Fruit fly (Drosophila melanogaster): ENCODE data around the gene Syt12.

The Syt12 gene

DNA sequence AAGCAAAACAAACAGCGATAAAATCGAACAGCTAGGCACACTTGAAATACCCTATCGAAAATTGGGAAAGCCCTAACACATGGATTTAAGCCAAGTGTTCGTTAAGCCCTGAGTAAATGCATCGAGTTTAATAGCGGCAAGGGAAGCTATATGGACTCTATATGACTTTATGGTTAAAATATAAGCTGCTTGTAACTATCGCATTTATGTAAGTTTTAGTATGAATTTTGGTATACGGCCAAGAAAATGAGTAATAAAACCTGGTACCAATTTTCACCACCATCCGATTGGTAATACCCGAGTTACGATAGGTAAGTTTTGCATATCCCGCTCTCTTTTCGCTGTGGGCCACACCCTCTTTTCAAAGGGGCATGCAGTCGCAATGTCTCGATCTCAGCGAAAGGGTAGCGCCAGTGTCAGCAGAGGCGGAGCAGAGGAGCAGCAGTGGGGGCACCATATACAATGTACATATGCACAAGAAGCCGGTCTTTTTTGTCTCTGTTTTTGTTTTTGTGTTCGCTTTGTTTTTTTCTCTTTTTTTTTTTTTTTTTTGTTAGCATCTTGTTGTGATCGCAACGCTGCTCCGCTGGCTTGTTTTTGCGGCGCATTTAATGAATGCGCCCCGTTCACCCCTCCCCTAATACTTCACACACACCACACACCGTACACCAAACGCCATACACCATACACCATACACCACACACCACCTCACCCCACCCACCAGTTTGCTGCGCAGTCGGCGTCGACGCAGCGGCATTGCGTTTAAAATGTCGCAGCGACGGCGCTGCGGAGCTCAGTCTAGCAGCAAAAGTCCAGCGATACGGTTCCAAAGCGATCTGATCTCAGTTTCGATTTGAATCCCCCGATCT, 45.1 kb downstream of the Syt12 start, which contains the start of gene GstT4 (continued):
- no peak for TF ChIP-seq Dif (GFP tag; optimal IDR thresholded peaks at IDR 0.05; ENCODE audit: partially characterized antibody)
- no peak for TF ChIP-seq dl (GFP tag; optimal IDR thresholded peaks at IDR 0.05; ENCODE audit: insufficient read depth in 1 of 2, partially characterized antibody in 2 of 2)
- TF ChIP-seq Myc (optimal IDR thresholded peaks at IDR 0.05), result no peak
- TF ChIP-seq fru (GFP tag; optimal IDR thresholded peaks at IDR 0.05), result peak; percentile 85
- TF ChIP-seq CG9705 (GFP tag; optimal IDR thresholded peaks at IDR 0.05), result no peak
- TF ChIP-seq brk (GFP tag; optimal IDR thresholded peaks at IDR 0.05), result peak; percentile 76
- TF ChIP-seq rgr (GFP tag; optimal IDR thresholded peaks at IDR 0.05), result peak; percentile 76
- peak; percentile 97 for TF ChIP-seq Rel (GFP tag; optimal IDR thresholded peaks at IDR 0.05)
- peak; percentile 88 for TF ChIP-seq Rel (tag; optimal IDR thresholded peaks at IDR 0.05)

DNA sequence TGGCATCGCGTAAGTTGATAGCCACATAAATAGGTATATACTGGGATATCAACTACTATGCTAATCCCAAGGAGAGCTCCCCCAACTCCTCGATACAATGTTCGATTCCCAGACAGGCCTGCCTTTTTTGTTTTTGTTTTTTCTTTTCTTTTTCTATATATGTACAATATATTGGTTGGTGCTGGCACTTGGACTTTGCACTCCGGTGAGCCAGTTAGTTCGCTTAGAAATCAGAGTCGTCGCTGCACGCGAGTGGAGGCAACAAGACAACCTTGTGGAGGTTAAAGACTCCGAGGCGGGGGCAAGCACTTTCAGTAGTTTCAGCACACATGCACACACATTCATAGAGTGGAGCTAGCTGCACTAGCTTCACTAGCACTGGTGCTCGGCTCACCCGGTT, 47.2 kb downstream of the Syt12 start:
- no peak for TF ChIP-seq Rel (GFP tag; optimal IDR thresholded peaks at IDR 0.05)
- no peak for TF ChIP-seq Rel (tag; optimal IDR thresholded peaks at IDR 0.05)
- TF ChIP-seq usp (GFP tag; optimal IDR thresholded peaks at IDR 0.05), result no peak
- TF ChIP-seq CrebA (GFP tag; optimal IDR thresholded peaks at IDR 0.05; ENCODE audit: borderline replicate concordance), result no peak
- no peak for TF ChIP-seq OdsH (GFP tag; optimal IDR thresholded peaks at IDR 0.05)
- TF ChIP-seq sage (GFP tag; optimal IDR thresholded peaks at IDR 0.05), result no peak
- TF ChIP-seq psq (GFP tag; optimal IDR thresholded peaks at IDR 0.05), result no peak
- TF ChIP-seq Hnf4 (GFP tag; optimal IDR thresholded peaks at IDR 0.05), result no peak
- TF ChIP-seq CG32264 (GFP tag; optimal IDR thresholded peaks at IDR 0.05), result no peak
- no peak for TF ChIP-seq rgr (GFP tag; optimal IDR thresholded peaks at IDR 0.05)
- TF ChIP-seq HLH106 (tag; optimal IDR thresholded peaks at IDR 0.05), result no peak

DNA sequence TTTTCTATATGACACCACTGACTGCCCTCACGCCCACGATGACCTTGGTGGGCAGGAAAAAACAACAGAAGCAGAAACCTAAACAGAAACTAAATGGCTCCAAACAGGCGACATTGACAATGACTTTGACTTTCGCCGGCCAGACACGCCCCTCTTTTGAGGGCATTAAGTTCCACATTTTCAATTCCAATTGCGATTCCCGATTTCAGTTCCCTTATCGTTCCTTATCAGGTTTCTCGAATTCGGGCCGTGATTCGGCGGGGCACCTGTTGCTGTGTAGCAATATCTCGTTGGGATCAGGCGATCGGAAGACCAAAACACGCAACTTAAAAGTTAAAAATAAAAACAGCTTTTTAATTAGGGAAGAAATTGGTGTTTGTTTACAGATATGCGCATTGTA, 48.6 kb downstream of the Syt12 start:
- TF ChIP-seq CG9705 (GFP tag; optimal IDR thresholded peaks at IDR 0.05) (no peak), OdsH (GFP tag; optimal IDR thresholded peaks at IDR 0.05) (no peak), Hr78 (GFP tag; optimal IDR thresholded peaks at IDR 0.05) (no peak), woc (GFP tag; optimal IDR thresholded peaks at IDR 0.05) (no peak), lola (GFP tag; optimal IDR thresholded peaks at IDR 0.05) (no peak), jim (GFP tag; optimal IDR thresholded peaks at IDR 0.05) (no peak), sage (GFP tag; optimal IDR thresholded peaks at IDR 0.05) (no peak), HLH106 (tag; optimal IDR thresholded peaks at IDR 0.05) (no peak)

DNA sequence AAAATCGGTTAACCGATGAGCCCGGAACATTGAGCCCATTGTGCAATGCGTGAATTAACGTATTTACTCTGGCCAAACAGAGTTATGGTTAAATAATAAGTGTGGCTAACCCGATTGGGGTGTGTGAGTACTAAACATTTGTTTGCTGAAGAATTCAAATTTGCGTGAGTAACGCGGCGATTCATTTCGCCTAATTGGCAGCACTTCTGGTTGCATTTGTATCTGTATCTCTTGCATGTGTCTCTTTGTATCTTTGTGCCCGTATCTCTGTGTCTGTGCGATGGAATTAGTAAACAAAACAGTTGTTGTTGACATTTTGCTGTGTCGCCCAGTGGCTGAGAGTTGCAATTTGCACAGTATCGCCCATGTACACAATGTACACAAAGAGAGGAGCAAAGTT, 51.8 kb downstream of the Syt12 start:
- TF ChIP-seq foxo (GFP tag; optimal IDR thresholded peaks at IDR 0.05) (no peak), h (GFP tag; optimal IDR thresholded peaks at IDR 0.05) (peak; percentile 5), rgr (GFP tag; optimal IDR thresholded peaks at IDR 0.05) (no peak), Vsx2 (GFP tag; optimal IDR thresholded peaks at IDR 0.05; ENCODE audit: partially characterized antibody) (no peak), tai (GFP tag; optimal IDR thresholded peaks at IDR 0.05) (no peak), sv (GFP tag; optimal IDR thresholded peaks at IDR 0.05) (no peak)

DNA sequence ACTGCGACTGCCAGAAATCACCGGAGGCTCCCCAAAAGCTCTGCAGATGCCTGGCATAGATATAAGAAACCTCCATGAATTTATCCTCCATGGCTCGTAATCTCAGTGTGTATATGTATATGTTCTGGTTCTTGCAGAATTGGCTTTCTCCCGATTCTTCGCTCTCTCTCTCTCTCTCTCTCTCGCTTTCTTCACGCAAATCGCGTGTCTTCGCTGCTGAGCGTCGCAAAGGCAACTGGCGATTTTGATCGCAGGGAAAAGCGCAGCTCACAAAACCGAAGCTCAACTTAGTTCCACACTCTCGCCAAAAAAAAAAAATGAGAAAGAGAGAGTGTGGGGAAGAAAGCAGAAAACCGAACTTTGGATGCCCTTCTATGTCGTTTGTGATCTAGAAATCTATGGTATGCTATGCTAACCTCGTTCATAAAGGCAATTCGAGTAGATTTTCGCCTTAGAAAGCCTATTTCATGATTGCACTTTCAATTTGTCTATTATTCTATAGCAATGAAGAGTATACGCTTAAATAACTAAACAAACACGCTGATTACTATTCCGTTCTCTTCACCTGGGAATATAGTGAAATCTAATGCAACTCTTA, 52.4 kb downstream of the Syt12 start:
- TF ChIP-seq Dif (GFP tag; optimal IDR thresholded peaks at IDR 0.05; ENCODE audit: partially characterized antibody) (peak; percentile 58), foxo (GFP tag; optimal IDR thresholded peaks at IDR 0.05) (no peak), Vsx2 (GFP tag; optimal IDR thresholded peaks at IDR 0.05; ENCODE audit: partially characterized antibody) (peak; percentile 34), lola (GFP tag; optimal IDR thresholded peaks at IDR 0.05) (no peak), Jra (GFP tag; optimal IDR thresholded peaks at IDR 0.05) (no peak), woc (GFP tag; optimal IDR thresholded peaks at IDR 0.05) (peak; percentile 74), br (GFP tag; optimal IDR thresholded peaks at IDR 0.05) (no peak), Sp1 (GFP tag; optimal IDR thresholded peaks at IDR 0.05) (no peak), sv (GFP tag; optimal IDR thresholded peaks at IDR 0.05) (no peak), Mio (GFP tag; optimal IDR thresholded peaks at IDR 0.05) (no peak), Hnf4 (GFP tag; optimal IDR thresholded peaks at IDR 0.05) (no peak), jim (GFP tag; optimal IDR thresholded peaks at IDR 0.05) (no peak), pan (optimal IDR thresholded peaks at IDR 0.05) (no peak)

All from whole organism, wandering third instar larva.